Worm (Caenorhabditis elegans) whole organism, late embryonic: ENCODE results near the gene W06F12.2.

ENCODE experiments used
- Y22D7AL.16 ChIP-seq: sonication (generic microtip); optimal IDR thresholded peaks from 2 replicates; lab custom pipeline; 2016; ENCODE audit warnings: missing genetic modification characterization, missing compliant biosample characterization
- ceh-19 ChIP-seq: fragments of 200-800 bp; sonication (Bioruptor generic); optimal IDR thresholded peaks from 2 replicates; lab custom pipeline; 2018; ENCODE audit warnings: mild to moderate bottlenecking, missing genetic modification characterization, missing compliant biosample characterization
- ceh-22 ChIP-seq: sonication (generic microtip); optimal IDR thresholded peaks from 2 replicates; lab custom pipeline; 2017; ENCODE audit warnings: missing biosample characterization, missing genetic modification characterization
- ceh-24 ChIP-seq: sonication (generic microtip); optimal IDR thresholded peaks from 2 replicates; lab custom pipeline; 2016; ENCODE audit warnings: mild to moderate bottlenecking, missing genetic modification characterization, missing compliant biosample characterization
- ceh-34 ChIP-seq: sonication (generic microtip); optimal IDR thresholded peaks from 2 replicates; lab custom pipeline; 2016; ENCODE audit warnings: mild to moderate bottlenecking, missing genetic modification characterization, missing compliant biosample characterization
- che-1 ChIP-seq: sonication (generic microtip); optimal IDR thresholded peaks from 2 replicates; lab custom pipeline; 2016; ENCODE audit warnings: mild to moderate bottlenecking, missing genetic modification characterization, missing compliant biosample characterization
- dve-1 ChIP-seq: sonication (generic microtip); optimal IDR thresholded peaks from 2 replicates; lab custom pipeline; 2017; ENCODE audit warnings: antibody characterized with exemption, mild to moderate bottlenecking, missing genetic modification characterization, missing compliant biosample characterization
- elt-2 ChIP-seq: sonication (generic microtip); optimal IDR thresholded peaks from 2 replicates; lab custom pipeline; 2016; ENCODE audit warnings: missing genetic modification reagents, missing genetic modification characterization, missing compliant biosample characterization
- ets-4 ChIP-seq: sonication (generic microtip); optimal IDR thresholded peaks from 2 replicates; lab custom pipeline; 2016; ENCODE audit warnings: missing genetic modification characterization, missing compliant biosample characterization
- fax-1 ChIP-seq: sonication (generic microtip); optimal IDR thresholded peaks from 2 replicates; lab custom pipeline; 2016; ENCODE audit warnings: missing genotype, missing genetic modification characterization, missing compliant biosample characterization
- fkh-10 ChIP-seq: fragments of 150-350 bp; optimal IDR thresholded peaks from 2 replicates; lab custom pipeline; 2014; ENCODE audit warnings: missing biosample characterization, missing genetic modification reagents, missing genetic modification characterization
- fkh-6 ChIP-seq: sonication (generic microtip); optimal IDR thresholded peaks from 2 replicates; lab custom pipeline; 2016; ENCODE audit warnings: missing genetic modification characterization, missing compliant biosample characterization
- gmeb-2 ChIP-seq: sonication (generic microtip); optimal IDR thresholded peaks from 2 replicates; lab custom pipeline; 2016; ENCODE audit warnings: missing genetic modification characterization, inconsistent platforms, missing compliant biosample characterization
- hlh-15 ChIP-seq: sonication (generic microtip); optimal IDR thresholded peaks from 2 replicates; lab custom pipeline; 2016; ENCODE audit warnings: missing genetic modification characterization, missing compliant biosample characterization
- hlh-8 ChIP-seq: sonication (generic microtip); optimal IDR thresholded peaks from 2 replicates; lab custom pipeline; 2016; ENCODE audit warnings: missing genotype, missing genetic modification characterization, missing compliant biosample characterization
- lin-11 ChIP-seq: fragments of 200-800 bp; sonication (Bioruptor generic); optimal IDR thresholded peaks from 2 replicates; lab custom pipeline; 2018; ENCODE audit warnings: mild to moderate bottlenecking, missing genetic modification characterization, missing compliant biosample characterization
- madf-2 ChIP-seq: sonication (generic microtip); optimal IDR thresholded peaks from 2 replicates; lab custom pipeline; 2017; ENCODE audit warnings: missing genetic modification characterization, missing compliant biosample characterization
- nfya-1 ChIP-seq: sonication (generic microtip); optimal IDR thresholded peaks from 2 replicates; lab custom pipeline; 2017; ENCODE audit warnings: missing genetic modification characterization, mild to moderate bottlenecking, missing compliant biosample characterization, antibody characterized with exemption, moderate library complexity
- nhr-11 ChIP-seq: fragments of 150-350 bp; optimal IDR thresholded peaks from 2 replicates; lab custom pipeline; 2014; ENCODE audit warnings: missing biosample characterization, missing genetic modification characterization
- nhr-232 ChIP-seq: sonication (generic microtip); optimal IDR thresholded peaks from 2 replicates; lab custom pipeline; 2016; ENCODE audit warnings: missing genetic modification characterization, missing compliant biosample characterization
- odd-2 ChIP-seq: sonication (generic microtip); optimal IDR thresholded peaks from 2 replicates; lab custom pipeline; 2017; ENCODE audit warnings: antibody characterized with exemption, mild to moderate bottlenecking, missing genetic modification characterization, missing compliant biosample characterization
- pha-2 ChIP-seq: sonication (generic microtip); optimal IDR thresholded peaks from 2 replicates; lab custom pipeline; 2017; ENCODE audit warnings: mild to moderate bottlenecking, missing genetic modification characterization, missing compliant biosample characterization
- pha-4 ChIP-seq: fragments of 150-350 bp; optimal IDR thresholded peaks from 2 replicates; lab custom pipeline; 2018; ENCODE audit warnings: missing biosample characterization, missing genetic modification reagents, missing genetic modification characterization
- pros-1 ChIP-seq: fragments of 150-350 bp; optimal IDR thresholded peaks from 2 replicates; lab custom pipeline; 2014; ENCODE audit warnings: missing biosample characterization, missing genetic modification reagents, missing genetic modification characterization
- sox-4 ChIP-seq: sonication (generic microtip); optimal IDR thresholded peaks from 2 replicates; lab custom pipeline; 2017; ENCODE audit warnings: mild to moderate bottlenecking, missing genetic modification characterization, inconsistent platforms, missing compliant biosample characterization
- syd-9 ChIP-seq: sonication (generic microtip); optimal IDR thresholded peaks from 2 replicates; lab custom pipeline; 2016; ENCODE audit warnings: mild to moderate bottlenecking, missing genetic modification characterization, moderate library complexity, missing compliant biosample characterization
- tbx-7 ChIP-seq: sonication (generic microtip); optimal IDR thresholded peaks from 2 replicates; lab custom pipeline; 2016; ENCODE audit warnings: missing genotype, missing genetic modification characterization, missing compliant biosample characterization
- ttx-3 ChIP-seq: sonication (generic microtip); optimal IDR thresholded peaks from 2 replicates; lab custom pipeline; 2016; ENCODE audit warnings: missing genetic modification reagents, missing genetic modification characterization, missing compliant biosample characterization
- unc-3 ChIP-seq, 2 experiments: fragments of 200-800 bp in 1 of 2; sonication (Bioruptor generic) in 1 of 2; sonication (generic microtip) in 1 of 2; conservative IDR thresholded peaks in 1 of 2; optimal IDR thresholded peaks in 1 of 2; 2 replicates each; pipeline versions ENCODE4 v1.3.6 to Lab custom; 2016 to 2022; ENCODE audit warnings: missing compliant biosample characterization in 2 of 2, missing genetic modification characterization in 2 of 2, missing genetic modification reagents in 1 of 2
- unc-42 ChIP-seq: sonication (generic microtip); optimal IDR thresholded peaks from 2 replicates; lab custom pipeline; 2016; ENCODE audit warnings: missing genotype, missing genetic modification characterization, missing compliant biosample characterization
- unc-86 ChIP-seq: sonication (generic microtip); optimal IDR thresholded peaks from 2 replicates; lab custom pipeline; 2016; ENCODE audit warnings: missing genetic modification characterization, missing compliant biosample characterization
- zip-5 ChIP-seq: sonication (generic microtip); optimal IDR thresholded peaks from 2 replicates; lab custom pipeline; 2016; ENCODE audit warnings: missing genetic modification characterization, missing compliant biosample characterization
- ztf-16 ChIP-seq: sonication (generic microtip); optimal IDR thresholded peaks from 2 replicates; lab custom pipeline; 2017; ENCODE audit warnings: missing genetic modification characterization, missing compliant biosample characterization

The W06F12.2 gene

DNA sequence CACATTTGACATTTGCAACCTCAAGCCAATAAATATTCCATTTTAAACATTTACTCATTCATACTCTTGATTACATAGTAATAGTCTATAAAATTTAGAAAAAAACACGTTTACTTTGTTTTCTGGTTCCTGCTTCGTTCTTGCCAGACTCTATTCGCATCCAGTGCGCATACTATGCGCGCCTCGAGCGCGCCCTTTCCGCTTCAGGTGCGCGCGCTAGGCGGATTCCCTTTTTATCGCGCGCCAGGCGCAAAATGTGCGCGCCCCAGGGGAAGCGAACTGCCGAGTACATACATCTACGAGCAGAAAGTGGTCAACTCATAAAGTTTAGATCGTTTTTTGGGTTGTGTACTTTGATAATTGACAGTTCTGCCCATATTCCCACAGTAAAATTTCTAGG is 9.9 kb upstream of the W06F12.2 start:
- no peak for TF ChIP-seq nhr-232 (tag; lab: Kevin White, UChicago)
- TF ChIP-seq, all 69 proteins: peak for 0

DNA sequence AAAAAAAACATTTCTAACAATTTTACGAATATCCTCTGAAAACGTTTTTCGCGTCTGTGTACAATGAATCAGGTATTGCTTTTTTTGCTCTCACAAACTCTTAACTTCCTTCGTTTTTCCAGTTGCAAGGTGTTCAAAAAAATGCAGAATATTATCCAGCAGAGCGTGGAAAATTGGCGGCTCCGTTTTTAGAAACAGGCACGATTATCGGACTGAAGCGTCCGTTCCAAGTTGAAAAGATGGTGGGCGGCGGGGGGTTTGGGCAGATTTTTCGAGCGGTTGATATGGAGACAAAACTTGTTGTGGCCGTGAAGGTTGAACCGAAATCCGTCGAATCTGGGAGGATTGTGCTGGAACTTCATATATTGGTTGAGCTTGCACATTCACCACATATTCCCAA is 3.5 kb upstream of the W06F12.2 start, which contains the start of gene W06F12.3:
TSS of gene W06F12.3 (plus strand) at position 23 of the 400 bp plus-strand sequence.
- TF ChIP-seq syd-9 (tag; lab: Kevin White, UChicago): no peak
- TF ChIP-seq pros-1 (tag; lab: Kevin White, UChicago): no peak
- TF ChIP-seq gmeb-2: no peak
- no peak for TF ChIP-seq nhr-11
- TF ChIP-seq ceh-22 (tag; lab: Kevin White, UChicago): no peak
- no peak for TF ChIP-seq hlh-15 (tag; lab: Kevin White, UChicago)
- TF ChIP-seq sox-4: no peak
- TF ChIP-seq, all 69 proteins: peak for 0

DNA sequence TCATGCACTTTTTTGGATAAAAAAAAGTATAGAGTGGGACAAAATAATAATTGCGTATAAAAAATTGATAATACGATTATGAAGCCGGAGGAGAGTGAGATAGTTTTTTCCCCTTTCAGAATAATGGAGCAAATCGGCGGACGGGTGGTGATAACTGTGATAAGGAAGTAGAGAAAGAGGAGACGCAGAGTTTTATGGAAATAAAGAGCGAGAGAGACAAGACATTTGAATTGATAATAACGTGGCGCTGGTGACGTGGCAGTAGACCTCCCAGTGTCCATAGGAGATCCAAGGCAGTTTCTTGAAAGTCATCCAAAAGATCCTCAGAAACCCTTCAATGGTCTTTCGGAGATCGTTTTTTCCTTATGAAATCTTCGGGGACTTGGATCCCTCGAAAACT is 2.3 kb upstream of the W06F12.2 start:
- TF ChIP-seq elt-2 (tag; lab: Kevin White, UChicago): peak; percentile 79
- no peak for TF ChIP-seq gmeb-2

DNA sequence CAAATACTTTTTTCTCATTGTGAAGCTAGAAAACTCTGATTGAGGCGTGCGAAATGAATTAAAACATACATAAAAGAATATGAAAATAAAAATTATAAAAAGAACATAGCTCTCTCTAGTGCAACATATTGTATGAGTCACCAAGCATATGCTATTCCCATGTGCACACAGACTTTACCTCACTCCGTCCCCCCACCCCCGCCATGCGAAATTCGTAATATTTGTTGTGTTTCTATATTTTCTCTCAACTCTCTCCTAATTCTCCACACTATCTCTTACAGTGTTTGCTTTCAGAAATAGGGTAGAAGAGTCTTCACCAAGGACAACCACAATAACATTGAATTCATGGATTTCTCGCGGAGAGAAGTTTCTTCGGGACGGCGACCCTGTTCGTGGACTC is 1.2 kb upstream of the W06F12.2 start:
- no peak for TF ChIP-seq che-1 (tag; lab: Kevin White, UChicago)
- TF ChIP-seq zip-5: no peak
- no peak for TF ChIP-seq madf-2 (tag; lab: Kevin White, UChicago)
- TF ChIP-seq nfya-1 (tag; lab: Kevin White, UChicago): no peak
- no peak for TF ChIP-seq hlh-8
- TF ChIP-seq fkh-10 (GFP tag; lab: Kevin White, UChicago): no peak
- TF ChIP-seq unc-3 (GFP tag; conservative IDR thresholded peaks at IDR 0.05; lab: Robert Waterston, UW): no peak
- TF ChIP-seq unc-3 (tag; optimal IDR thresholded peaks at IDR 0.05; lab: Kevin White, UChicago): no peak
- TF ChIP-seq unc-42 (tag; lab: Kevin White, UChicago): no peak
- TF ChIP-seq ceh-19: no peak
- no peak for TF ChIP-seq ceh-34
- no peak for TF ChIP-seq tbx-7
- TF ChIP-seq ceh-24 (tag; lab: Kevin White, UChicago): no peak
- no peak for TF ChIP-seq hlh-15 (tag; lab: Kevin White, UChicago)
- TF ChIP-seq unc-86 (tag; lab: Kevin White, UChicago): no peak
- TF ChIP-seq lin-11 (tag; lab: Kevin White, UChicago): no peak
- TF ChIP-seq ztf-16 (tag; lab: Kevin White, UChicago): no peak

DNA sequence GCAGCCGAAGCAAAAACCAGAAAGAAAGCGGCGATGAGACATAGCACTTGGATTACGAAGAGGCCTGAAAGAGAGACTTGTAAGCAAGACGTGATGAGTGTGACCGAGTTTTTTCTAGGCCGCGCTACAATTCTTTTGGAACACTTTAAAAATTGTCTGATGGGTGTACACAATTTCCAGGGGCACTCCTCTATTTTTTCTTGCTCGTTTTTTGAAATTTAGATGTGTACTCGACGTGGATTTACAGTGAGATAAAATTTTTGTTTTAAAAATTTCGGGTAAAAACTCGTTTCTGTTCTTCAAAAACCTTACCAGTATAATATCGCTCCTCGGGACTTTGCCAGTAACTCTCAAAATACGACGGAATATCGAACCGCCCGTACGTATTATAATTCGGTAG is 1.7 kb downstream of the W06F12.2 start:
- TF ChIP-seq fkh-6: no peak
- TF ChIP-seq fax-1 (tag; lab: Kevin White, UChicago): no peak
- no peak for TF ChIP-seq odd-2 (tag; lab: Kevin White, UChicago)
- TF ChIP-seq Y22D7AL.16 (tag; lab: Kevin White, UChicago): no peak
- TF ChIP-seq ttx-3 (tag; lab: Kevin White, UChicago): no peak
- TF ChIP-seq dve-1 (tag; lab: Kevin White, UChicago): no peak
- TF ChIP-seq, all 69 proteins: peak for 0

DNA sequence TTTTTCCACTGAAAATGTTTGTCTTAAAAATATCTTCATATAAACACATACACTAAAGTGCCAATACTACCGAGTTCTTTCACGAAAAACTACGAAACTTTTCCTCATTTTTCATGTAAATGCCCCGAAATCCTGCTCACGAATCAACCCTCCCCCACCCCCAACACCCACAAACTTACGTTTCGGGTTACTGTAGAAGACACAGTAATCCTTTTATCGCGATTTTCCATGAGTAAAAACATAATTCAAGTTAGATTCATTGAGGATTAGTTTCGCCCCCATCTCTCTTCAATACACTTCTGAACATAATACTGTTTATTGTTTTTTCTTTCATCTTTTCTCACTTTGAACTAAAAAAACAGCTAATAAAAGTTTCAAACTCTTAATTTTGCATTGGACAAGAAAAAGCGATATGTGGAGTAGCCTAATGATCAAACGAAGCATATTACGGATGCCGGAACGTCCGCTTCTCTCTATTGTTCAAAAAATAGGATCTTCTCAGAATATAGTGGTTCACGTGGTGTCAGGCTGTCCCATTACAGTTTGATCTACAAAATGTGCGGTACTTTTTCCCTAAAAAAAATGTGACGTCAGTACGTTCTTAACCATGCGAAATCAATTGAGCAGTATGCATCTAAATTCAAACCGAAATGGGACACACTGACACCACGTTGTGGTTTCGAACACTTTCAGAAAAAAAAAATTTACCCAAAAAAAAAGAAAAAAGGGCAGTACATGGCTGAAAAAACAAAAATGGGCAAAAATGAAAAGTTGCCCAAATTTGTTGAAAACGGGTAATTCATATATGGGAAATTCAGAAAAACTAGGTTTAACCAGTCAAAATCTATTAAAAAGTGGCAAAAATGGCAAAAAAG is 7.2 kb downstream of the W06F12.2 start:
- TF ChIP-seq ceh-22 (tag; lab: Kevin White, UChicago): no peak
- no peak for TF ChIP-seq ets-4
- peak; percentile 2 for TF ChIP-seq pha-2 (tag; lab: Kevin White, UChicago)
- TF ChIP-seq ztf-16 (tag; lab: Kevin White, UChicago): no peak
- no peak for TF ChIP-seq pha-4 (tag; lab: Kevin White, UChicago)
